Fruit fly (Drosophila melanogaster) whole organism, prepupa: ENCODE results near the gene Pdss2.

Source experiments
- Blimp-1 ChIP-seq: fragments of 200-800 bp; sonication (Bioruptor generic); optimal IDR thresholded peaks from 3 replicates; lab custom pipeline; 2017; ENCODE audit warnings: missing biosample characterization, missing genetic modification characterization, mild to moderate bottlenecking, moderate library complexity, missing genetic modification reagents
- CG10631 ChIP-seq: fragments of 200-800 bp; sonication (Bioruptor generic); optimal IDR thresholded peaks from 2 replicates; lab custom pipeline; 2016; ENCODE audit warnings: missing biosample characterization, missing genetic modification characterization
- CG10669 ChIP-seq: fragments of 200-800 bp; sonication (Bioruptor generic); optimal IDR thresholded peaks from 3 replicates; lab custom pipeline; 2018; ENCODE audit warnings: missing biosample characterization, mild to moderate bottlenecking, missing genetic modification characterization, moderate library complexity
- CG11294 ChIP-seq: fragments of 200-800 bp; sonication (Bioruptor generic); IDR thresholded peaks from 2 replicates; pipeline ENCODE4 v1.3.6; 2022; ENCODE audit warnings: missing biosample characterization, missing genetic modification characterization
- CG11762 ChIP-seq: fragments of 200-800 bp; sonication (Bioruptor generic); optimal IDR thresholded peaks from 3 replicates; lab custom pipeline; 2016; ENCODE audit warnings: missing biosample characterization, missing genetic modification characterization; ENCODE audit not compliant: insufficient read depth
- CG11902 ChIP-seq: fragments of 200-800 bp; sonication (Bioruptor generic); optimal IDR thresholded peaks from 3 replicates; lab custom pipeline; 2016; ENCODE audit warnings: missing biosample characterization, missing genetic modification characterization
- CG15336 ChIP-seq: fragments of 200-800 bp; sonication (Bioruptor generic); IDR thresholded peaks from 2 replicates; pipeline ENCODE4 v1.3.6; 2022; ENCODE audit warnings: missing biosample characterization, missing genetic modification characterization
- CG1621 ChIP-seq: fragments of 200-800 bp; sonication (Bioruptor generic); optimal IDR thresholded peaks from 3 replicates; lab custom pipeline; 2018; ENCODE audit warnings: missing biosample characterization, mild to moderate bottlenecking, missing genetic modification characterization
- CG16779 ChIP-seq: fragments of 200-800 bp; sonication (Bioruptor generic); optimal IDR thresholded peaks from 3 replicates; lab custom pipeline; 2017; ENCODE audit warnings: missing biosample characterization, mild to moderate bottlenecking, missing genetic modification characterization
- CG3032 ChIP-seq: fragments of 200-800 bp; optimal IDR thresholded peaks from 2 replicates; lab custom pipeline; 2019; ENCODE audit warnings: missing biosample characterization, mild to moderate bottlenecking, missing genetic modification characterization, moderate library complexity
- CG31627 ChIP-seq: fragments of 200-800 bp; sonication (Bioruptor generic); optimal IDR thresholded peaks from 3 replicates; lab custom pipeline; 2016; ENCODE audit warnings: missing biosample characterization, missing genetic modification characterization
- CG32006 ChIP-seq: fragments of 200-800 bp; sonication (Bioruptor generic); optimal IDR thresholded peaks from 3 replicates; lab custom pipeline; 2017; ENCODE audit warnings: missing biosample characterization, mild to moderate bottlenecking, missing genetic modification characterization
- CG34406 ChIP-seq: fragments of 200-800 bp; sonication (Bioruptor generic); optimal IDR thresholded peaks from 3 replicates; lab custom pipeline; 2016; ENCODE audit warnings: missing biosample characterization, missing genetic modification characterization
- CG6163 ChIP-seq: fragments of 200-800 bp; sonication (Bioruptor generic); IDR thresholded peaks from 3 replicates; pipeline ENCODE4 v1.3.6; 2022; ENCODE audit warnings: missing biosample characterization, missing genetic modification characterization
- CG6276 ChIP-seq: fragments of 200-800 bp; sonication (Bioruptor generic); optimal IDR thresholded peaks from 2 replicates; lab custom pipeline; 2017; ENCODE audit warnings: missing biosample characterization, mild to moderate bottlenecking, missing genetic modification characterization
- CG6792 ChIP-seq: fragments of 200-800 bp; sonication (Bioruptor generic); optimal IDR thresholded peaks from 3 replicates; lab custom pipeline; 2016; ENCODE audit warnings: missing biosample characterization, missing genetic modification characterization
- CG6808 ChIP-seq: fragments of 200-800 bp; sonication (Bioruptor generic); optimal IDR thresholded peaks from 3 replicates; lab custom pipeline; 2017; ENCODE audit warnings: missing biosample characterization, missing genetic modification characterization, mild to moderate bottlenecking, moderate library complexity, missing genetic modification reagents
- CG6854 ChIP-seq: fragments of 200-800 bp; sonication (Bioruptor generic); optimal IDR thresholded peaks from 2 replicates; lab custom pipeline; 2017; ENCODE audit warnings: missing biosample characterization, mild to moderate bottlenecking, missing genetic modification characterization
- CG7368 ChIP-seq: fragments of 200-800 bp; sonication (Bioruptor generic); optimal IDR thresholded peaks from 3 replicates; lab custom pipeline; 2016; ENCODE audit warnings: missing biosample characterization, missing genetic modification characterization
- CG8319 ChIP-seq: fragments of 200-800 bp; sonication (Bioruptor generic); optimal IDR thresholded peaks from 3 replicates; lab custom pipeline; 2016; ENCODE audit warnings: missing biosample characterization, missing genetic modification characterization
- CG8632 ChIP-seq: fragments of 200-800 bp; sonication (Bioruptor generic); optimal IDR thresholded peaks from 3 replicates; lab custom pipeline; 2016; ENCODE audit warnings: missing biosample characterization, missing genetic modification characterization
- Eip75B ChIP-seq: fragments of 200-800 bp; sonication (Bioruptor generic); optimal IDR thresholded peaks from 3 replicates; lab custom pipeline; 2016; ENCODE audit warnings: missing biosample characterization, missing genetic modification characterization
- Eip78C ChIP-seq: fragments of 200-800 bp; sonication (Bioruptor generic); peaks from one replicate; lab custom pipeline; 2016; ENCODE audit warnings: missing biosample characterization, missing genetic modification characterization
- Eip93F ChIP-seq: fragments of 200-800 bp; sonication (Bioruptor generic); optimal IDR thresholded peaks from 2 replicates; lab custom pipeline; 2016; ENCODE audit warnings: missing biosample characterization, mild to moderate bottlenecking, missing genetic modification characterization
- Ets21C ChIP-seq: fragments of 200-800 bp; sonication (Bioruptor generic); optimal IDR thresholded peaks from 3 replicates; lab custom pipeline; 2016; ENCODE audit warnings: missing biosample characterization, missing genetic modification characterization
- Gug ChIP-seq: fragments of 200-800 bp; sonication (Bioruptor generic); IDR thresholded peaks from 2 replicates; pipeline ENCODE4 v1.3.6; 2022; ENCODE audit warnings: missing biosample characterization, missing genetic modification characterization
- Hr39 ChIP-seq: fragments of 200-800 bp; sonication (Bioruptor generic); optimal IDR thresholded peaks from 2 replicates; lab custom pipeline; 2016; ENCODE audit warnings: missing biosample characterization, missing genetic modification characterization
- Hr4 ChIP-seq: fragments of 200-800 bp; sonication (Bioruptor generic); optimal IDR thresholded peaks from 3 replicates; lab custom pipeline; 2016; ENCODE audit warnings: missing biosample characterization, missing genetic modification characterization
- Lpt ChIP-seq: fragments of 200-800 bp; sonication (Bioruptor generic); optimal IDR thresholded peaks from 3 replicates; lab custom pipeline; 2016; ENCODE audit warnings: missing biosample characterization, missing genetic modification characterization
- Met ChIP-seq: fragments of 200-800 bp; sonication (Bioruptor generic); optimal IDR thresholded peaks from 3 replicates; lab custom pipeline; 2016; ENCODE audit warnings: missing biosample characterization, missing genetic modification characterization
- OdsH ChIP-seq: fragments of 200-800 bp; sonication (Bioruptor generic); optimal IDR thresholded peaks from 3 replicates; lab custom pipeline; 2016; ENCODE audit warnings: missing biosample characterization, missing genetic modification characterization
- Smox ChIP-seq: fragments of 200-800 bp; sonication (Bioruptor generic); optimal IDR thresholded peaks from 3 replicates; lab custom pipeline; 2016; ENCODE audit warnings: missing biosample characterization, missing genetic modification characterization
- Sox102F ChIP-seq: fragments of 200-800 bp; sonication (Bioruptor generic); optimal IDR thresholded peaks from 2 replicates; lab custom pipeline; 2016; ENCODE audit warnings: missing biosample characterization, mild to moderate bottlenecking, missing genetic modification characterization
- Sox14 ChIP-seq: fragments of 200-800 bp; sonication (Bioruptor generic); optimal IDR thresholded peaks from 3 replicates; lab custom pipeline; 2016; ENCODE audit warnings: missing biosample characterization, missing genetic modification characterization
- Sox15 ChIP-seq: fragments of 200-800 bp; sonication (Bioruptor generic); optimal IDR thresholded peaks from 3 replicates; lab custom pipeline; 2016; ENCODE audit warnings: missing biosample characterization, missing genetic modification characterization
- achi ChIP-seq: fragments of 200-800 bp; sonication (Bioruptor generic); optimal IDR thresholded peaks from 3 replicates; lab custom pipeline; 2016; ENCODE audit warnings: missing biosample characterization, missing genetic modification characterization
- acj6 ChIP-seq: fragments of 200-800 bp; sonication (Bioruptor generic); optimal IDR thresholded peaks from 3 replicates; lab custom pipeline; 2016; ENCODE audit warnings: missing biosample characterization, missing genetic modification characterization
- cyc ChIP-seq: fragments of 200-800 bp; sonication (Bioruptor generic); optimal IDR thresholded peaks from 3 replicates; lab custom pipeline; 2016; ENCODE audit warnings: missing biosample characterization, missing genetic modification characterization
- dsx ChIP-seq: fragments of 200-800 bp; optimal IDR thresholded peaks from 3 replicates; lab custom pipeline; 2019; ENCODE audit warnings: missing biosample characterization, mild to moderate bottlenecking, missing genetic modification characterization, moderate library complexity; ENCODE audit not compliant: poor library complexity, severe bottlenecking
- eg ChIP-seq: fragments of 200-800 bp; sonication (Bioruptor generic); IDR thresholded peaks from 3 replicates; pipeline ENCODE4 v1.3.6; 2022; ENCODE audit warnings: missing biosample characterization, missing genetic modification characterization
- esn ChIP-seq: fragments of 200-800 bp; sonication (Bioruptor generic); optimal IDR thresholded peaks from 2 replicates; lab custom pipeline; 2016; ENCODE audit warnings: missing biosample characterization, mild to moderate bottlenecking, missing genetic modification characterization, moderate library complexity
- fd59A ChIP-seq: fragments of 200-800 bp; sonication (Bioruptor generic); optimal IDR thresholded peaks from 2 replicates; lab custom pipeline; 2017; ENCODE audit warnings: missing biosample characterization, mild to moderate bottlenecking, missing genetic modification characterization, missing genetic modification reagents
- fd85E ChIP-seq: fragments of 200-800 bp; sonication (Bioruptor generic); optimal IDR thresholded peaks from 3 replicates; lab custom pipeline; 2016; ENCODE audit warnings: missing biosample characterization, missing genetic modification characterization
- fkh ChIP-seq: fragments of 200-800 bp; sonication (Bioruptor generic); optimal IDR thresholded peaks from 3 replicates; lab custom pipeline; 2017; ENCODE audit warnings: missing biosample characterization, mild to moderate bottlenecking, missing genetic modification characterization, moderate library complexity
- lz ChIP-seq: fragments of 200-800 bp; sonication (Bioruptor generic); optimal IDR thresholded peaks from 3 replicates; lab custom pipeline; 2016; ENCODE audit warnings: missing biosample characterization, missing genetic modification characterization
- net ChIP-seq: fragments of 200-800 bp; sonication (Bioruptor generic); optimal IDR thresholded peaks from 3 replicates; lab custom pipeline; 2016; ENCODE audit warnings: missing biosample characterization, missing genetic modification characterization
- pdm3 ChIP-seq: fragments of 200-800 bp; sonication (Bioruptor generic); optimal IDR thresholded peaks from 3 replicates; lab custom pipeline; 2016; ENCODE audit warnings: missing biosample characterization, missing genetic modification characterization
- salr ChIP-seq, 2 experiments: fragments of 200-800 bp; sonication (Bioruptor generic); optimal IDR thresholded peaks; 3 replicates each; lab custom pipeline; 2016 to 2018; ENCODE audit warnings: missing biosample characterization in 2 of 2, missing genetic modification characterization in 2 of 2, mild to moderate bottlenecking in 1 of 2
- ss ChIP-seq, 2 experiments: fragments of 200-800 bp; sonication (Bioruptor generic); optimal IDR thresholded peaks; 2 replicates in 1 of 2; 3 replicates in 1 of 2; lab custom pipeline; 2017 to 2018; ENCODE audit warnings: mild to moderate bottlenecking in 2 of 2, missing biosample characterization in 2 of 2, missing genetic modification characterization in 2 of 2, moderate library complexity in 1 of 2
- svp ChIP-seq: fragments of 200-800 bp; sonication (Bioruptor generic); peaks from one replicate; lab custom pipeline; 2016; ENCODE audit warnings: missing biosample characterization, missing genetic modification characterization
- vri ChIP-seq: fragments of 200-800 bp; sonication (Bioruptor generic); optimal IDR thresholded peaks from 3 replicates; lab custom pipeline; 2016; ENCODE audit warnings: missing biosample characterization, mild to moderate bottlenecking, missing genetic modification characterization

Pdss2 gene

DNA sequence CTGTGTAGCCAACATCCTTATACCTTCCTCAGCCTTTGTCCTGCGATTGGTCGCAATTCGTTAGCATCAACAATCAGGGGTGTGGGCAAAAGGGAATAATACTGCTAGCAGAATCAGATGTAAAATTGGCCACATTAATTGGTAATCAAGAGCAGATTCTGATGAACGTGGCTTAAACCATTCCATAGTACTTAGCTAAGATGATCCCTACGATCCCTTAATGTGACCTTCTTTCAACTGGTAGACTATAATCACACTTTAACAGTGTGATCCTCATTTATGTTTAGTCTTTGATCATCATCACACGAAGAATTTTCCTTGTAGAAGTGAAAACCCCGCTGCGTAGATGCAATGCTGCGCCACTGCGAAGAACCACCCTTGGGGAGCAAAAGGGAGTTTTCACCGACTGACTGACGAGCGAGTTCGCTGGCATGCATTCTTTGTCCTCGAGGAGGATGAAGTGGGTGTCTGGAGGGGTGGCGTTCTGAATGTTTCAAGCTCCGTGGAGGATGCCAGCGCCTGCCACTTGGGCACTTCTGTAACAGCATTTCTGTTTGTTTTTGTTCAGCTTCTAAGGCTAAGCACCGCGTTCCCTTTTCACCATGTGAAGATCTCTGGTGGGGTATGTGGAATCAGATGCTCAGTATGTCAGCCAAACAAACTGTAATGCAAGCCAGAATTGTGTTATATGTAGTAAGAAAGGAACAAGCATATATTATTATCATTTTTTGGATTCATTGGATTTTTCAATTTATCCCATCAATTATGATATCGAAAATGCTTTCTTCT lies 16.4 kb downstream of the Pdss2 start:
- TF ChIP-seq CG8632 (GFP tag; lab: Kevin White, UChicago), result no peak
- TF ChIP-seq Met (GFP tag; lab: Kevin White, UChicago), result no peak
- peak; percentile 61 for TF ChIP-seq Hr4 (GFP tag; lab: Kevin White, UChicago)
- no peak for TF ChIP-seq CG6276
- peak; percentile 16 for TF ChIP-seq net (GFP tag; lab: Kevin White, UChicago)
- TF ChIP-seq Ets21C, result no peak
- TF ChIP-seq acj6, result peak; percentile 39
- TF ChIP-seq Sox14, result peak; percentile 21
- TF ChIP-seq CG8319, result no peak
- TF ChIP-seq CG11902, result no peak
- TF ChIP-seq CG11294 (GFP tag; lab: Robert Waterston, UW), result no peak
- TF ChIP-seq Smox (GFP tag; lab: Kevin White, UChicago), result peak; percentile 19
- no peak for TF ChIP-seq CG16779
- TF ChIP-seq fd59A (GFP tag; lab: Kevin White, UChicago), result peak; percentile 47
- TF ChIP-seq CG1621, result peak; percentile 46
- TF ChIP-seq fd85E (GFP tag; lab: Kevin White, UChicago), result no peak
- TF ChIP-seq svp (GFP tag; lab: Kevin White, UChicago), result peak; percentile 61
- peak; percentile 13 for TF ChIP-seq cyc
- TF ChIP-seq CG34406 (GFP tag; lab: Kevin White, UChicago), result no peak
- TF ChIP-seq Eip93F (GFP tag; lab: Kevin White, UChicago), result no peak
- TF ChIP-seq CG11762 (GFP tag; lab: Kevin White, UChicago), result peak; percentile 4
- peak; percentile 52 for TF ChIP-seq Eip75B (GFP tag; lab: Kevin White, UChicago)
- peak; percentile 78 for TF ChIP-seq Eip78C
- peak; percentile 35 for TF ChIP-seq CG10631 (GFP tag; lab: Kevin White, UChicago)
- TF ChIP-seq CG6808 (GFP tag; lab: Kevin White, UChicago), result peak; percentile 53
- TF ChIP-seq CG6163 (GFP tag; lab: Robert Waterston, UW), result no peak
- no peak for TF ChIP-seq CG6854 (GFP tag; lab: Kevin White, UChicago)
- TF ChIP-seq eg, result no peak
- TF ChIP-seq lz, result peak; percentile 18
- TF ChIP-seq fkh (GFP tag; lab: Kevin White, UChicago), result no peak
- TF ChIP-seq CG6792 (GFP tag; lab: Kevin White, UChicago), result peak; percentile 45
- peak; percentile 38 for TF ChIP-seq dsx
- TF ChIP-seq CG32006 (GFP tag; lab: Kevin White, UChicago), result peak; percentile 58
- TF ChIP-seq ss (GFP tag; optimal IDR thresholded peaks at IDR 0.05; lab: Kevin White, UChicago), result peak; percentile 31 to 59
- peak; percentile 51 for TF ChIP-seq CG10669
- TF ChIP-seq vri (GFP tag; lab: Kevin White, UChicago), result no peak
- no peak for TF ChIP-seq Blimp-1 (GFP tag; lab: Kevin White, UChicago)
- peak; percentile 8 for TF ChIP-seq Sox102F (GFP tag; lab: Kevin White, UChicago)
- TF ChIP-seq Hr39, result peak; percentile 20
- peak; percentile 66 for TF ChIP-seq CG3032 (tag; lab: Kevin White, UChicago)
- peak; percentile 24 for TF ChIP-seq CG7368 (GFP tag; lab: Kevin White, UChicago)
- peak; percentile 15 for TF ChIP-seq OdsH (GFP tag; lab: Kevin White, UChicago)
- peak; percentile 30 for TF ChIP-seq CG31627 (GFP tag; lab: Kevin White, UChicago)
- no peak for TF ChIP-seq Lpt
- no peak for TF ChIP-seq Gug (GFP tag; lab: Robert Waterston, UW)
- peak; percentile 20 for TF ChIP-seq esn (GFP tag; lab: Kevin White, UChicago)
- peak; percentile 7 for TF ChIP-seq achi
- TF ChIP-seq salr (GFP tag; optimal IDR thresholded peaks at IDR 0.05; lab: Kevin White, UChicago), result peak; percentile 9 to 25
- no peak for TF ChIP-seq CG15336
- TF ChIP-seq Sox15, result no peak
- peak; percentile 40 for TF ChIP-seq pdm3
